Worm (Caenorhabditis elegans): ENCODE data around the gene C43G2.3.

ce11 chrIV:6582604-6583003 lies 4.6 kb downstream of the C43G2.3 start, which contains the start of gene odr-8:
- TF ChIP-seq lin-39 (tag; optimal IDR thresholded peaks at IDR 0.05) (no peak), ZK546.5 (tag; optimal IDR thresholded peaks at IDR 0.05) (no peak), mdl-1 (tag; optimal IDR thresholded peaks at IDR 0.05) (no peak), fkh-10 (GFP tag; optimal IDR thresholded peaks at IDR 0.05) (no peak), unc-62 (GFP tag; optimal IDR thresholded peaks at IDR 0.05) (no peak), nhr-237 (tag; optimal IDR thresholded peaks at IDR 0.05) (no peak)

Measured in whole organism, L3 larva.